Worm (Caenorhabditis elegans): ENCODE measurements around the gene ZK938.1.

DNA sequence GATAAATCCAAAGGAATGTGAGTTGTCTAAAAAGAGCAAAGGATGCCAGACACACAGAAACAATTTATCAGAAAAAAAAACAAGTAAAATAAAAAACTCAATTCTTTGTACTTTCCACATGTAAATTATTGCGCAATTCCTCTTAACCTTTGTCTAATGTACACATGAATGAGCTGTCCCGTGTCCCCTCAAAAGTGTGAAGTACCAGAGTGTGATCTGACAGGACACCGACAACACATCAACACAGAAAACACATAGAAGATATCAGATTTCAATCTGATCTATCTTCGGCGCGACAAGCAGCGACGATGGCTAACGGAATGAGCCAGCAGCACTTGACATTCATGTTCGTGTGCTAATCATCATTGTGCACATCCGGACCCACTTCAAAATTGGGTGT is 706 bp upstream of the ZK938.1 start:
- TF ChIP-seq him-1 (tag; optimal IDR thresholded peaks at IDR 0.05) (no peak), dao-5 (tag; optimal IDR thresholded peaks at IDR 0.05) (no peak)

Measured in whole organism, L4/young adult.